Worm (Caenorhabditis elegans) whole organism, late embryonic: ENCODE results near the gene appg-1.

Experiments used
- ceh-19 ChIP-seq: fragments of 200-800 bp; sonication (Bioruptor generic); optimal IDR thresholded peaks from 2 replicates; lab custom pipeline; 2018; ENCODE audit warnings: mild to moderate bottlenecking, missing genetic modification characterization, missing compliant biosample characterization
- dmd-4 ChIP-seq: sonication (generic microtip); optimal IDR thresholded peaks from 2 replicates; lab custom pipeline; 2016; ENCODE audit warnings: borderline replicate concordance, missing genetic modification characterization, missing compliant biosample characterization
- elt-2 ChIP-seq: sonication (generic microtip); optimal IDR thresholded peaks from 2 replicates; lab custom pipeline; 2016; ENCODE audit warnings: missing genetic modification reagents, missing genetic modification characterization, missing compliant biosample characterization
- fkh-10 ChIP-seq: fragments of 150-350 bp; optimal IDR thresholded peaks from 2 replicates; lab custom pipeline; 2014; ENCODE audit warnings: missing biosample characterization, missing genetic modification reagents, missing genetic modification characterization
- gmeb-2 ChIP-seq: sonication (generic microtip); optimal IDR thresholded peaks from 2 replicates; lab custom pipeline; 2016; ENCODE audit warnings: missing genetic modification characterization, inconsistent platforms, missing compliant biosample characterization
- lin-11 ChIP-seq: fragments of 200-800 bp; sonication (Bioruptor generic); optimal IDR thresholded peaks from 2 replicates; lab custom pipeline; 2018; ENCODE audit warnings: mild to moderate bottlenecking, missing genetic modification characterization, missing compliant biosample characterization

DNA sequence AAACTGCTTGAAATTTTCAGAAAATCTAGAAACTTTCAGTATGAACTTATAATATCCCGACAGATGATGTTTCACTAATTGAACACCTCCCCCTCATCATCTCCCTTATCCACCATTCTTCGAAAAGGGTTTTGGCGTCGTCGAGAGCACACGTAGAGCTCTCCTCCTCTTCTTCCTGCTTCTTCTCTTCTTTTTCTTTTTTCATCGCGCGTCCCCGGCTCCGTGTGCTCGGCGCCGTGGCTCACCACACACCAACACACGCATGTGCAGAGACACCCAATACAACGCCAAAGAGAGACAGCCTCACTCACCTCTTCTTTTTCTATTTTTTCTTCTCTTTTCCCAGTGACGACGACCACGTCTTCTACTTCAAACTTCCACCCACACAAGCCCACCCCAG is 53.7 kb downstream of the appg-1 start:
- TF ChIP-seq dmd-4, result no peak
- TF ChIP-seq fkh-10, result no peak
- no peak for TF ChIP-seq elt-2 (tag; lab: Kevin White, UChicago)
- TF ChIP-seq lin-11 (tag; lab: Kevin White, UChicago), result no peak
- TF ChIP-seq gmeb-2 (tag; lab: Kevin White, UChicago), result no peak
- TF ChIP-seq ceh-19, result no peak
